Worm (Caenorhabditis elegans) whole organism, L1 larva: Measurements from ENCODE around the gene ZK218.1.

Source experiments
- alr-1 ChIP-seq: fragments of 200-800 bp; sonication (Bioruptor generic); optimal IDR thresholded peaks from 2 replicates; lab custom pipeline; 2018; ENCODE audit warnings: borderline replicate concordance, mild to moderate bottlenecking, missing genetic modification characterization, missing compliant biosample characterization
- efl-1 ChIP-seq, 4 experiments: fragments of 150-350 bp; optimal IDR thresholded peaks in 3 of 4; peaks in 1 of 4; 1 replicate in 1 of 4; 2 replicates in 3 of 4; lab custom pipeline; 2014; ENCODE audit warnings: missing biosample characterization in 2 of 4, missing genetic modification characterization in 2 of 4, missing genetic modification reagents in 2 of 4
- efl-3 ChIP-seq: fragments of 200-800 bp; sonication (Bioruptor generic); optimal IDR thresholded peaks from 2 replicates; lab custom pipeline; 2018; ENCODE audit warnings: mild to moderate bottlenecking, missing genetic modification characterization, missing compliant biosample characterization
- elt-3 ChIP-seq, 6 experiments: fragments of 150-350 bp in 1 of 6; sonication (generic microtip); optimal IDR thresholded peaks; 2 replicates each; lab custom pipeline; 2017 to 2018; ENCODE audit warnings: missing biosample characterization in 6 of 6, missing genetic modification characterization in 6 of 6, inconsistent platforms in 1 of 6
- ets-5 ChIP-seq: fragments of 200-800 bp; sonication (Bioruptor generic); IDR thresholded peaks from 2 replicates; pipeline ENCODE4 v1.3.6; 2022; ENCODE audit warnings: missing genetic modification characterization, missing compliant biosample characterization
- hlh-4 ChIP-seq: sonication (generic microtip); optimal IDR thresholded peaks from 2 replicates; lab custom pipeline; 2016; ENCODE audit warnings: mild to moderate bottlenecking, missing genetic modification characterization, missing compliant biosample characterization
- hpl-2 ChIP-seq: fragments of 150-350 bp; optimal IDR thresholded peaks from 2 replicates; lab custom pipeline; 2014; ENCODE audit warnings: missing biosample characterization, missing genetic modification reagents, missing genetic modification characterization
- irx-1 ChIP-seq: sonication (generic microtip); optimal IDR thresholded peaks from 2 replicates; lab custom pipeline; 2016; ENCODE audit warnings: missing genetic modification characterization, missing compliant biosample characterization
- jun-1 ChIP-seq: fragments of 150-350 bp; optimal IDR thresholded peaks from 2 replicates; lab custom pipeline; 2014; ENCODE audit warnings: missing biosample characterization, missing genetic modification reagents, missing genetic modification characterization
- lsy-2 ChIP-seq, 2 experiments: fragments of 150-350 bp; optimal IDR thresholded peaks; 2 replicates each; lab custom pipeline; 2014; ENCODE audit warnings: missing biosample characterization in 2 of 2, missing genetic modification characterization in 2 of 2
- nhr-71 ChIP-seq: sonication (generic microtip); optimal IDR thresholded peaks from 2 replicates; lab custom pipeline; 2016; ENCODE audit warnings: mild to moderate bottlenecking, missing genetic modification characterization, moderate library complexity, missing compliant biosample characterization
- nhr-76 ChIP-seq: sonication (generic microtip); optimal IDR thresholded peaks from 2 replicates; lab custom pipeline; 2017; ENCODE audit warnings: missing biosample characterization, missing genetic modification characterization
- nhr-77 ChIP-seq: fragments of 150-350 bp; optimal IDR thresholded peaks from 2 replicates; lab custom pipeline; 2014; ENCODE audit warnings: missing biosample characterization, missing genetic modification characterization
- nhr-84 ChIP-seq: sonication (generic microtip); optimal IDR thresholded peaks from 2 replicates; lab custom pipeline; 2017; ENCODE audit warnings: missing biosample characterization, missing genetic modification characterization
- nhr-85 ChIP-seq: sonication (generic microtip); peaks from one replicate; lab custom pipeline; 2016; ENCODE audit warnings: missing genetic modification characterization, inconsistent platforms, missing compliant biosample characterization
- pag-3 ChIP-seq: sonication (generic microtip); optimal IDR thresholded peaks from 2 replicates; lab custom pipeline; 2017; ENCODE audit warnings: missing genetic modification characterization, mild to moderate bottlenecking, missing compliant biosample characterization, antibody characterized with exemption, borderline replicate concordance; ENCODE audit not compliant: insufficient read depth
- tbx-2 ChIP-seq: sonication (generic microtip); optimal IDR thresholded peaks from 2 replicates; lab custom pipeline; 2016; ENCODE audit warnings: missing genetic modification characterization, missing compliant biosample characterization
- unc-130 ChIP-seq: fragments of 150-350 bp; optimal IDR thresholded peaks from 2 replicates; lab custom pipeline; 2017; ENCODE audit warnings: missing biosample characterization, missing genetic modification characterization, inconsistent platforms
- unc-30 ChIP-seq: sonication (generic microtip); optimal IDR thresholded peaks from 2 replicates; lab custom pipeline; 2017; ENCODE audit warnings: missing biosample characterization, missing genetic modification characterization
- zag-1 ChIP-seq: fragments of 150-350 bp; optimal IDR thresholded peaks from 2 replicates; lab custom pipeline; 2014; ENCODE audit warnings: missing biosample characterization, missing genetic modification characterization

The ZK218.1 gene

ce11 chrV:17104527-17104926 is 12.2 kb downstream of the ZK218.1 start, which contains the start of gene nhr-248:
Gene nhr-248, minus strand, starts transcription at chrV:17104627.
- TF ChIP-seq efl-1 (optimal IDR thresholded peaks at IDR 0.05; lab: Kevin White, UChicago) (no peak), efl-1 (GFP tag; optimal IDR thresholded peaks at IDR 0.05 in 1 of 2; lab: Kevin White, UChicago) (peak in 1 of 2 experiments; percentile 66), irx-1 (no peak), elt-3 (tag; optimal IDR thresholded peaks at IDR 0.05; lab: Kevin White, UChicago) (no peak), hpl-2 (no peak), nhr-71 (tag; lab: Kevin White, UChicago) (no peak), jun-1 (tag; lab: Kevin White, UChicago) (no peak)

- no peak for TF ChIP-seq lsy-2 (tag; optimal IDR thresholded peaks at IDR 0.05; lab: Kevin White, UChicago)
- no peak for TF ChIP-seq efl-1 (optimal IDR thresholded peaks at IDR 0.05; lab: Kevin White, UChicago)
- peak in 1 of 2 experiments; percentile 28 for TF ChIP-seq efl-1 (GFP tag; optimal IDR thresholded peaks at IDR 0.05 in 1 of 2; lab: Kevin White, UChicago)
These were observed 13.1 kb downstream of the ZK218.1 start, which contains the start of gene ZK218.7 for ce11 chrV:17105483-17105882. Gene ZK218.7, plus strand, starts transcription at chrV:17105783.

ce11 chrV:17108310-17108709 is 15.9 kb downstream of the ZK218.1 start, which contains the start of gene ZK218.11:
Gene ZK218.11, minus strand, starts transcription at chrV:17108410.
- TF ChIP-seq hlh-4 (tag; lab: Kevin White, UChicago) (no peak), efl-3 (GFP tag; lab: Kevin White, UChicago) (no peak), unc-30 (tag; lab: Kevin White, UChicago) (no peak), zag-1 (tag; lab: Kevin White, UChicago) (no peak), nhr-77 (no peak), ets-5 (no peak), nhr-76 (no peak), unc-130 (no peak), alr-1 (tag; lab: Kevin White, UChicago) (no peak), nhr-85 (tag; lab: Kevin White, UChicago) (no peak), tbx-2 (no peak), irx-1 (no peak), nhr-84 (tag; lab: Kevin White, UChicago) (no peak), pag-3 (tag; lab: Kevin White, UChicago) (no peak)
